Worm (Caenorhabditis elegans): ENCODE data around the gene pdi-2.
A peak's percentile ranks its signal among the peaks of the same experiment; 100 is the strongest.

pdi-2 gene

ce11 chrX:4528905-4529304 lies 5.0 kb downstream of the pdi-2 start:
- TF ChIP-seq drap-1 (GFP tag; optimal IDR thresholded peaks at IDR 0.05), result no peak
- TF ChIP-seq elt-1 (tag; optimal IDR thresholded peaks at IDR 0.05; ENCODE audit: borderline replicate concordance, insufficient read depth), result peak; percentile 76
- TF ChIP-seq unc-62 (GFP tag; optimal IDR thresholded peaks at IDR 0.05), result no peak
- TF ChIP-seq lsy-2 (tag; optimal IDR thresholded peaks at IDR 0.05), result no peak
- TF ChIP-seq snpc-4 (tag; optimal IDR thresholded peaks at IDR 0.05), result no peak
- no peak for TF ChIP-seq nhr-28 (tag; optimal IDR thresholded peaks at IDR 0.05)
- TF ChIP-seq blmp-1 (tag; optimal IDR thresholded peaks at IDR 0.05), result no peak
- TF ChIP-seq ham-2 (GFP tag; optimal IDR thresholded peaks at IDR 0.05), result no peak
- no peak for TF ChIP-seq zip-8 (tag; optimal IDR thresholded peaks at IDR 0.05)

DNA sequence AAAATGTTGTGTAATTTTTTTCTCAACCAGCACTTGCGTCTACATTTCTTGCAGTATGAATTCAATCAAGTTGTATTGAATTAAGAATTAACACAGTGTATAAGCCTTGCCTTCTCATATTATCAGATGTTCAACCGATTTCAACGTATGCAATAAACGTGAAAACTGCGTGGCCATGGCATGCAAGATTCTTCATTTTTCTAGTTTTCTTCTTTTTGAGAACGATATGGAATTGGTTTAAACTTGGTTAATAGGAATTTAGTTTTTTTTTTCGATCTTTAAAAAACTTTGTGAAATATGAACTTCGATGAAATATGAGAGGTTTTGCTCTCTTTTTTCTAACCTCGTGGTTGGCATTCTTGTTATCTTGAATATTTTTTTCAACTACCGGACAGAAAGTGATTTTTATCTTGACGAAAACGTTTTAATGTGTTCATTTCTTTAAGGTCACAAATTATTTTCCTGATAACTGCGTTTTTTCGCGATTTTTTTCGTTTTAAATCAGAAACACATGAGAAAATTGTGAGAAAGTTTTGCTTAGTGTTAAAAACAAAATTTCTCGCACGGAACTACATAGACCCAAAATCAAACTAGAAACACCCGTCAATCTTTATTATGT lies 6.6 kb downstream of the pdi-2 start:
- TF ChIP-seq ceh-83 (GFP tag; optimal IDR thresholded peaks at IDR 0.05) (no peak), unc-120 (tag; optimal IDR thresholded peaks at IDR 0.05; ENCODE audit: poor library complexity, severe bottlenecking) (no peak), mab-5 (tag; optimal IDR thresholded peaks at IDR 0.05) (no peak), mep-1 (tag; optimal IDR thresholded peaks at IDR 0.05) (no peak), unc-39 (tag; optimal IDR thresholded peaks at IDR 0.05) (no peak), ceh-43 (GFP tag; optimal IDR thresholded peaks at IDR 0.05) (no peak), unc-62 (GFP tag; optimal IDR thresholded peaks at IDR 0.05) (no peak), zip-8 (tag; optimal IDR thresholded peaks at IDR 0.05) (no peak), nhr-12 (tag; optimal IDR thresholded peaks at IDR 0.05) (no peak), cnd-1 (tag; optimal IDR thresholded peaks at IDR 0.05) (no peak), sptf-1 (tag; optimal IDR thresholded peaks at IDR 0.05) (no peak), nhr-28 (tag; optimal IDR thresholded peaks at IDR 0.05) (no peak), flh-1 (GFP tag; optimal IDR thresholded peaks at IDR 0.05) (no peak), hlh-1 (tag; optimal IDR thresholded peaks at IDR 0.05) (no peak), blmp-1 (tag; optimal IDR thresholded peaks at IDR 0.05) (no peak), mls-2 (tag; optimal IDR thresholded peaks at IDR 0.05) (no peak), snpc-4 (tag; optimal IDR thresholded peaks at IDR 0.05) (no peak), nhr-2 (tag; optimal IDR thresholded peaks at IDR 0.05) (no peak)

- TF ChIP-seq lin-13 (tag; optimal IDR thresholded peaks at IDR 0.05) (no peak), bed-3 (GFP tag; optimal IDR thresholded peaks at IDR 0.05) (no peak), zip-8 (tag; optimal IDR thresholded peaks at IDR 0.05) (no peak), sem-2 (GFP tag; optimal IDR thresholded peaks at IDR 0.05) (no peak), tbx-8 (GFP tag; optimal IDR thresholded peaks at IDR 0.05) (no peak), flh-1 (GFP tag; optimal IDR thresholded peaks at IDR 0.05) (no peak), M03D4.4 (tag; optimal IDR thresholded peaks at IDR 0.05) (no peak), cnd-1 (tag; optimal IDR thresholded peaks at IDR 0.05) (no peak), snpc-4 (tag; optimal IDR thresholded peaks at IDR 0.05) (no peak), ham-2 (GFP tag; optimal IDR thresholded peaks at IDR 0.05) (peak; percentile 6), hlh-1 (tag; optimal IDR thresholded peaks at IDR 0.05) (peak; percentile 91), unc-120 (tag; optimal IDR thresholded peaks at IDR 0.05; ENCODE audit: poor library complexity, severe bottlenecking) (peak; percentile 43), ces-1 (GFP tag; optimal IDR thresholded peaks at IDR 0.05) (no peak), unc-39 (tag; optimal IDR thresholded peaks at IDR 0.05) (no peak), nhr-237 (tag; optimal IDR thresholded peaks at IDR 0.05) (no peak), lin-32 (GFP tag; optimal IDR thresholded peaks at IDR 0.05) (no peak), mep-1 (tag; optimal IDR thresholded peaks at IDR 0.05) (no peak), nhr-2 (tag; optimal IDR thresholded peaks at IDR 0.05) (peak; percentile 60), unc-62 (GFP tag; optimal IDR thresholded peaks at IDR 0.05) (peak; percentile 95), elt-3 (tag; optimal IDR thresholded peaks at IDR 0.05) (no peak)
These were observed 8.3 kb downstream of the pdi-2 start, which contains the start of gene nhr-35 for ce11 chrX:4532160-4532741. Gene nhr-35, plus strand, starts transcription at chrX:4532691.

DNA sequence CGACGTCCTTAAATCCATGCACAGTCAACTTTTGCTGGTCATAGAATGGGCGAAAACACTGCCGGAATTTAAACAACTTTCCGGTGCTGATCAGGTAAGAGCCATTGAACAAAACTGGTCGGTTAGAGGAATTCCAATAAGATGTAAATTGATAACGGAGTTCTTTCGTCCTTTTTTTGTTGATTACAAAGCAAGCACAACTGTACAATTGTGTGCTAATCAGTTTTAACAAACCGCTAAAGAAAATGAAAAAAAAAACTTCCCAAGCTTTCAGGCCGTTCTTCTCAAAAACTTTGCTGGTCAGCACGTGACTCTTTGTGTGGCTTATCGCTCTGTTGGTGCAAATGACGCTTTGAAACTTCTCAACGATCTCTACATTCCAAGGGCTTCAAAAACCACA lies 10.2 kb downstream of the pdi-2 start:
- TF ChIP-seq drap-1 (GFP tag; optimal IDR thresholded peaks at IDR 0.05), result no peak
- no peak for TF ChIP-seq nhr-12 (tag; optimal IDR thresholded peaks at IDR 0.05)
- no peak for TF ChIP-seq ces-1 (GFP tag; optimal IDR thresholded peaks at IDR 0.05)
- no peak for TF ChIP-seq ceh-43 (GFP tag; optimal IDR thresholded peaks at IDR 0.05)
- no peak for TF ChIP-seq M03D4.4 (tag; optimal IDR thresholded peaks at IDR 0.05)
- TF ChIP-seq cnd-1 (tag; optimal IDR thresholded peaks at IDR 0.05), result no peak
- TF ChIP-seq nhr-28 (tag; optimal IDR thresholded peaks at IDR 0.05), result no peak
- TF ChIP-seq unc-62 (GFP tag; optimal IDR thresholded peaks at IDR 0.05), result no peak
- TF ChIP-seq ztf-11 (tag; optimal IDR thresholded peaks at IDR 0.05), result no peak
- TF ChIP-seq nhr-76 (tag; optimal IDR thresholded peaks at IDR 0.05), result no peak
- TF ChIP-seq elt-1 (tag; optimal IDR thresholded peaks at IDR 0.05; ENCODE audit: borderline replicate concordance, insufficient read depth), result no peak
- no peak for TF ChIP-seq sem-2 (GFP tag; optimal IDR thresholded peaks at IDR 0.05)

Data from whole organism, mixed stage, embryonic.